Worm (Caenorhabditis elegans) whole organism, L4/young adult: ENCODE data around the gene fbxa-64.

Experiments used
- W03F9.2 ChIP-seq: fragments of 150-350 bp; optimal IDR thresholded peaks from 2 replicates; lab custom pipeline; 2014; ENCODE audit warnings: missing biosample characterization, missing genetic modification characterization
- dao-5 ChIP-seq: sonication (generic microtip); optimal IDR thresholded peaks from 2 replicates; lab custom pipeline; 2016; ENCODE audit warnings: missing genotype, missing genetic modification characterization, moderate library complexity, missing compliant biosample characterization
- him-1 ChIP-seq: sonication (generic microtip); optimal IDR thresholded peaks from 2 replicates; lab custom pipeline; 2016; ENCODE audit warnings: missing genotype, missing genetic modification reagents, missing genetic modification characterization, missing compliant biosample characterization

- TF ChIP-seq dao-5 (tag; lab: Kevin White, UChicago) (no peak), him-1 (tag; lab: Kevin White, UChicago) (no peak), W03F9.2 (tag; lab: Kevin White, UChicago) (no peak)
These were observed 41.0 kb upstream of the fbxa-64 start, which contains the start of gene F35F10.13 for ce11 chrV:3318975-3319374.
